Worm (Caenorhabditis elegans): ENCODE data around the gene K08H2.5.

The K08H2.5 gene

DNA sequence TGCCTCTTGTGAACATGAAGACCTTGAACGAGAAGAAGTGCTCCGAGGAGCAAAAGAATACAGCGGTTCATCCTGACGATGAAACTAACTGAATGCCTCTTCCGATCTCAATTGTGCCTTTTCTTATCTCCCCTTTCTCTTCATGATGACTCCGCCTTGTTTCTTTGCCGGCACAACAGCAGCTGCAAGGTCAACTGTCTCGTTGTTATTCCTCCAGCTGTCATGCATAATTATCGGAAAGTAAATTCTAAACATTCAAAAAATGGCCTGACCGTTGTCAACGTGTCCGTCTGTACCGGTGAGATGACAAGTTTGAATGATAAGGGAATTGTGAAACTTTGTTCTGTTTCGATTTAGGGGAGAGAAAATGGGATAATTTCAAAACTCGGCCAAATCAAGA, 20.8 kb downstream of the K08H2.5 start, which contains the start of gene asp-4:
TSS of gene asp-4 (minus strand) at position 106 of the 400 bp plus-strand sequence.
- TF ChIP-seq hlh-1 (tag; optimal IDR thresholded peaks at IDR 0.05) (peak; percentile 51), nhr-237 (tag; optimal IDR thresholded peaks at IDR 0.05) (no peak), lsy-2 (tag; optimal IDR thresholded peaks at IDR 0.05) (no peak), cnd-1 (tag; optimal IDR thresholded peaks at IDR 0.05) (peak; percentile 84), mep-1 (tag; optimal IDR thresholded peaks at IDR 0.05) (peak; percentile 37), M03D4.4 (tag; optimal IDR thresholded peaks at IDR 0.05) (no peak), lin-32 (GFP tag; optimal IDR thresholded peaks at IDR 0.05) (peak; percentile 80), nhr-2 (tag; optimal IDR thresholded peaks at IDR 0.05) (peak; percentile 14)

DNA sequence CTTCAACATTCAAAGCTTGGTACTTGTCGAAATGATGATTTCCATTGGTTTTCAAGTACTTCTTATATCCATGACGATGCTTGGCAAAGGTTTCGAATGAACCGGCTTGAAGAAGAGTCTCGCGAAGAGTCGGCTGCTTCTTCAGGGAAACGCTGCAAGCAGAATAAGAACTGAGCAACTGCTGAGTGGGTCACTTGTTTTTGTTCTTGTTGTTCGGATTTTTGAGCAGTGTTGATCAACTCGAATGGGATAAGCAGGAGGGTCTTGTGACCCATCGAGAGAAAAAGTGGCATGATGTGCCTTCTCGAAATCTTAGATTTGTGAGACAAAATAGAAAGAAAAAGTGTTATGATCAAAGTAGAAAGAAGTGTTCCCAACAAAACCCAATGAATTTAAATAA, 21.5 kb downstream of the K08H2.5 start:
- no peak for TF ChIP-seq lin-13 (tag; optimal IDR thresholded peaks at IDR 0.05)
- no peak for TF ChIP-seq ceh-43 (GFP tag; optimal IDR thresholded peaks at IDR 0.05)
- TF ChIP-seq hlh-1 (tag; optimal IDR thresholded peaks at IDR 0.05), result peak; percentile 4

DNA sequence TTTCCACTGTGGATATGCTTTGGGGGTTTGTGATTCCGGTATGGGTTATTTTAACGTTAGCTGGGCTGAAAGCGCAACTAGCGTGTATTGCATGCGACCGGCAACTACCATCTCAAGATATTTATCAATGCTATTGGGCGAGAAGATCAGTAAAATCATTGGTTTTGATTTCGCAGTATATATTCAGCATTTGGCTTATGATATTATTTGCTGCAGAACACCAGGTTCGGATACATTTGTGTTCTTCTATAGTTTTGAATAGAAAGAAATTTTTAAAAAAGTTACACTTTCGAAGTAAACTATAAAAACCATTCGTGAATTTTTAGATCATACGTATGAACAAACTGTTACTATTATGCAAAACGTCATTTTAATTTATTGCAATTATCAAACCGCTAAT, 24.2 kb downstream of the K08H2.5 start:
- no peak for TF ChIP-seq ces-1 (GFP tag; optimal IDR thresholded peaks at IDR 0.05)
- no peak for TF ChIP-seq nhr-237 (tag; optimal IDR thresholded peaks at IDR 0.05)
- TF ChIP-seq mls-2 (tag; optimal IDR thresholded peaks at IDR 0.05), result no peak
- no peak for TF ChIP-seq elt-3 (tag; optimal IDR thresholded peaks at IDR 0.05)
- TF ChIP-seq zip-8 (tag; optimal IDR thresholded peaks at IDR 0.05), result no peak
- TF ChIP-seq M03D4.4 (tag; optimal IDR thresholded peaks at IDR 0.05), result no peak
- no peak for TF ChIP-seq mab-5 (tag; optimal IDR thresholded peaks at IDR 0.05)
- TF ChIP-seq mep-1 (tag; optimal IDR thresholded peaks at IDR 0.05), result no peak
- no peak for TF ChIP-seq sptf-1 (tag; optimal IDR thresholded peaks at IDR 0.05)

DNA sequence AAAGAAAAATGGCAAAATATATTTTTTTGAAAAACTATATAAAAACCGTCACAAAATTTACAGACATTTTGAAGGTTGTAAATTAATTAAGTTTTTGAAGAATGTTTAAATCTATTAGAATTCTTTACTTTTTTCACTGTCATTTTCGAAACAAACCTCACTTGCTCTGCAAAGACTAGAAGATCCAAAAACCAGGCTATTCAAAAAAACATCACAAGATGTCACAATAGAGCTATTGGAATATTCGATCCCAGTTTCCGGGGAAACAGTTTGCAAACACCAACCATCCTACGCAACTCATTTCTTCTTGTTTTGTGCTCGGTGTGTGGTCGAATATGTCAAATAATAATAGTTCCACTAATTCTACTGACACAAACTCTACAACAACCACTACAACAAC, 25.3 kb downstream of the K08H2.5 start, which contains the start of gene R12H7.4:
TSS of gene R12H7.4 (plus strand) at position 301 of the 400 bp plus-strand sequence.
- no peak for TF ChIP-seq elt-1 (tag; optimal IDR thresholded peaks at IDR 0.05; ENCODE audit: borderline replicate concordance, insufficient read depth)
- no peak for TF ChIP-seq M03D4.4 (tag; optimal IDR thresholded peaks at IDR 0.05)
- TF ChIP-seq lin-13 (tag; optimal IDR thresholded peaks at IDR 0.05), result no peak
- no peak for TF ChIP-seq nhr-237 (tag; optimal IDR thresholded peaks at IDR 0.05)
- no peak for TF ChIP-seq unc-39 (tag; optimal IDR thresholded peaks at IDR 0.05)
- TF ChIP-seq nhr-2 (tag; optimal IDR thresholded peaks at IDR 0.05), result no peak
- TF ChIP-seq ceh-43 (GFP tag; optimal IDR thresholded peaks at IDR 0.05), result no peak
- TF ChIP-seq ces-1 (GFP tag; optimal IDR thresholded peaks at IDR 0.05), result no peak
- no peak for TF ChIP-seq pha-4 (tag; optimal IDR thresholded peaks at IDR 0.05)

DNA sequence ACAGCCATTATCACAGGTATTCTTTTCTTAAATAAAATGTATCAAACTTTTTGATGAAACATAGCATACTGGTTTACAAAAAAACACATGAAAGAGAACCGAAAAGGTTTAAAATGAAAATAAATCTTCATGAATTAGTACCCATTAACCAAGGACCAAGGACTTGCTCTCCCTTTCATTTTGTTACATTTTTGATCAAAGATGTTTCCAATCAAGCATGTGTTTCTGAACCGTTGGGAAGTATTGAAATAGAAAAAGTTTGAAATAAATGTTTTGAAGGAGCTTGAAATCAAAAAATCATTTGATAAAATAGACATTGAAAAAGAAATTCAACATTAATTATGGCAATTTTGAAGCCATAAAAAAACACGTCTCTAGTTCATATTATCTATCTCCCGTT, 29.6 kb downstream of the K08H2.5 start:
- no peak for TF ChIP-seq lsy-2 (tag; optimal IDR thresholded peaks at IDR 0.05)
- TF ChIP-seq mls-2 (tag; optimal IDR thresholded peaks at IDR 0.05), result no peak
- no peak for TF ChIP-seq lin-13 (tag; optimal IDR thresholded peaks at IDR 0.05)
- no peak for TF ChIP-seq blmp-1 (tag; optimal IDR thresholded peaks at IDR 0.05)
- TF ChIP-seq hlh-1 (tag; optimal IDR thresholded peaks at IDR 0.05), result no peak
- TF ChIP-seq nhr-12 (tag; optimal IDR thresholded peaks at IDR 0.05), result no peak
- TF ChIP-seq unc-39 (tag; optimal IDR thresholded peaks at IDR 0.05), result no peak
- no peak for TF ChIP-seq sem-2 (GFP tag; optimal IDR thresholded peaks at IDR 0.05)
- no peak for TF ChIP-seq ham-2 (GFP tag; optimal IDR thresholded peaks at IDR 0.05)
- TF ChIP-seq flh-1 (GFP tag; optimal IDR thresholded peaks at IDR 0.05), result no peak

DNA sequence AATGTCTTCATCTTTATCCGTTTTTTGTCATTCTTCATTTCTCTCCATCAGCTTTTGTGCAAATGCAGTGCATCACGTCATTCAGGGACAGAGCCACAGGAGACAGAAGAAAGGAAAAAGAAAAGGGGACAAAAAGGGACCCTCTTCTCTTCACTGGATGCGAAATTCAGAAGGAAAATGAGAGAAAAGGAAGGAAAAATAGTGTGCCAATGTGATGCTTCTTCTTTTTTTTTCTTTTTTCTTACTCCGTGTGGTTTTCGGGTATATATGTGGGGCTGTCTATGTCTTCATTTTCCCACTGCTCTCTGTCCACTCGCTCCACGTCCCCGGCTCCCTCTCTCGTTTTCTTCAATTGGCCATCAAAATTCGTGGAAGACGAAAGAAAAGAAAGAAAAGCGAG, 31.7 kb downstream of the K08H2.5 start:
- no peak for TF ChIP-seq sptf-1 (tag; optimal IDR thresholded peaks at IDR 0.05)
- TF ChIP-seq drap-1 (GFP tag; optimal IDR thresholded peaks at IDR 0.05), result no peak
- TF ChIP-seq elt-1 (tag; optimal IDR thresholded peaks at IDR 0.05; ENCODE audit: borderline replicate concordance, insufficient read depth), result no peak
- no peak for TF ChIP-seq mls-2 (tag; optimal IDR thresholded peaks at IDR 0.05)
- no peak for TF ChIP-seq unc-39 (tag; optimal IDR thresholded peaks at IDR 0.05)
- TF ChIP-seq M03D4.4 (tag; optimal IDR thresholded peaks at IDR 0.05), result no peak
- peak; percentile 40 for TF ChIP-seq ces-1 (GFP tag; optimal IDR thresholded peaks at IDR 0.05)
- no peak for TF ChIP-seq ceh-39 (tag; optimal IDR thresholded peaks at IDR 0.05)
- TF ChIP-seq nhr-76 (tag; optimal IDR thresholded peaks at IDR 0.05), result no peak
- no peak for TF ChIP-seq lsy-2 (tag; optimal IDR thresholded peaks at IDR 0.05)
- no peak for TF ChIP-seq ceh-83 (GFP tag; optimal IDR thresholded peaks at IDR 0.05)
- TF ChIP-seq unc-120 (tag; optimal IDR thresholded peaks at IDR 0.05; ENCODE audit: poor library complexity, severe bottlenecking), result peak; percentile 16
- TF ChIP-seq nhr-12 (tag; optimal IDR thresholded peaks at IDR 0.05), result no peak
